Worm (Caenorhabditis elegans) whole organism, young adult: ENCODE measurements around the gene npr-27.

Source experiments
- akir-1 ChIP-seq: fragments of 200-800 bp; sonication (Bioruptor generic); optimal IDR thresholded peaks from 2 replicates; lab custom pipeline; 2018; ENCODE audit warnings: mild to moderate bottlenecking, missing genetic modification characterization, moderate library complexity, missing compliant biosample characterization
- attf-6 ChIP-seq: fragments of 200-800 bp; sonication (Bioruptor generic); IDR thresholded peaks from 2 replicates; pipeline ENCODE4 v1.3.6; 2022; ENCODE audit warnings: missing genetic modification reagents, missing genetic modification characterization, missing compliant biosample characterization
- chd-7 ChIP-seq: sonication (generic microtip); optimal IDR thresholded peaks from 2 replicates; lab custom pipeline; 2016; ENCODE audit warnings: mild to moderate bottlenecking, missing genetic modification characterization, moderate library complexity, missing compliant biosample characterization
- hmg-1.2 ChIP-seq: fragments of 200-800 bp; sonication (Bioruptor generic); IDR thresholded peaks from 2 replicates; pipeline ENCODE4 v1.3.6; 2022; ENCODE audit warnings: missing genetic modification reagents, missing genetic modification characterization, missing compliant biosample characterization
- lsy-27 ChIP-seq: sonication (generic microtip); optimal IDR thresholded peaks from 2 replicates; lab custom pipeline; 2017; ENCODE audit warnings: missing genetic modification characterization, mild to moderate bottlenecking, missing compliant biosample characterization, antibody characterized with exemption, missing genotype, borderline replicate concordance; ENCODE audit not compliant: insufficient read depth
- mxl-1 ChIP-seq: sonication (generic microtip); optimal IDR thresholded peaks from 2 replicates; lab custom pipeline; 2016; ENCODE audit warnings: missing genetic modification characterization, missing compliant biosample characterization
- nhr-27 ChIP-seq: fragments of 200-800 bp; sonication (Bioruptor generic); optimal IDR thresholded peaks from 2 replicates; lab custom pipeline; 2018; ENCODE audit warnings: mild to moderate bottlenecking, missing genetic modification characterization, moderate library complexity, missing compliant biosample characterization
- pbrm-1 ChIP-seq: fragments of 200-800 bp; sonication (Bioruptor generic); IDR thresholded peaks from 2 replicates; pipeline ENCODE4 v1.3.6; 2022; ENCODE audit warnings: missing genetic modification reagents, missing genetic modification characterization, missing compliant biosample characterization
- rec-8 ChIP-seq, 2 experiments: sonication (generic microtip); optimal IDR thresholded peaks; 2 replicates each; lab custom pipeline; 2016; ENCODE audit warnings: mild to moderate bottlenecking in 2 of 2, missing genetic modification characterization in 2 of 2, missing genetic modification reagents in 2 of 2, missing genotype in 2 of 2, missing biosample characterization in 1 of 2, missing compliant biosample characterization in 1 of 2, moderate library complexity in 1 of 2
- unc-62 ChIP-seq: fragments of 150-350 bp; optimal IDR thresholded peaks from 2 replicates; lab custom pipeline; 2014; ENCODE audit warnings: missing biosample characterization, missing genetic modification reagents, missing genetic modification characterization

Gene npr-27

ce11 chrIV:7346751-7347150 lies 41.3 kb downstream of the npr-27 start, which contains the start of gene daf-42:
TSS of gene daf-42 (minus strand) at chrIV:7346851.
- no peak for TF ChIP-seq unc-62 (GFP tag; lab: Kevin White, UChicago)
- TF ChIP-seq nhr-27 (tag; lab: Kevin White, UChicago) = no peak
- no peak for TF ChIP-seq chd-7 (tag; lab: Kevin White, UChicago)
- no peak for TF ChIP-seq pbrm-1 (GFP tag; lab: Robert Waterston, UW)
- no peak for TF ChIP-seq attf-6 (GFP tag; lab: Robert Waterston, UW)
- no peak for TF ChIP-seq lsy-27 (tag; lab: Kevin White, UChicago)
- TF ChIP-seq hmg-1.2 (GFP tag; lab: Robert Waterston, UW) = no peak
- TF ChIP-seq akir-1 (GFP tag; lab: Kevin White, UChicago) = no peak
- TF ChIP-seq rec-8 (tag; optimal IDR thresholded peaks at IDR 0.05; lab: Kevin White, UChicago) = no peak
- TF ChIP-seq mxl-1 (tag; lab: Kevin White, UChicago) = no peak
